Fruit fly (Drosophila melanogaster) whole organism, prepupa: Measurements from ENCODE around the gene phu.

Experiments
- Blimp-1 ChIP-seq: fragments of 200-800 bp; sonication (Bioruptor generic); optimal IDR thresholded peaks from 3 replicates; lab custom pipeline; 2017; ENCODE audit warnings: missing biosample characterization, missing genetic modification characterization, mild to moderate bottlenecking, moderate library complexity, missing genetic modification reagents
- CG10669 ChIP-seq: fragments of 200-800 bp; sonication (Bioruptor generic); optimal IDR thresholded peaks from 3 replicates; lab custom pipeline; 2018; ENCODE audit warnings: missing biosample characterization, mild to moderate bottlenecking, missing genetic modification characterization, moderate library complexity
- CG11294 ChIP-seq: fragments of 200-800 bp; sonication (Bioruptor generic); IDR thresholded peaks from 2 replicates; pipeline ENCODE4 v1.3.6; 2022; ENCODE audit warnings: missing biosample characterization, missing genetic modification characterization
- CG11762 ChIP-seq: fragments of 200-800 bp; sonication (Bioruptor generic); optimal IDR thresholded peaks from 3 replicates; lab custom pipeline; 2016; ENCODE audit warnings: missing biosample characterization, missing genetic modification characterization; ENCODE audit not compliant: insufficient read depth
- CG11902 ChIP-seq: fragments of 200-800 bp; sonication (Bioruptor generic); optimal IDR thresholded peaks from 3 replicates; lab custom pipeline; 2016; ENCODE audit warnings: missing biosample characterization, missing genetic modification characterization
- CG1621 ChIP-seq: fragments of 200-800 bp; sonication (Bioruptor generic); optimal IDR thresholded peaks from 3 replicates; lab custom pipeline; 2018; ENCODE audit warnings: missing biosample characterization, mild to moderate bottlenecking, missing genetic modification characterization
- CG16779 ChIP-seq: fragments of 200-800 bp; sonication (Bioruptor generic); optimal IDR thresholded peaks from 3 replicates; lab custom pipeline; 2017; ENCODE audit warnings: missing biosample characterization, mild to moderate bottlenecking, missing genetic modification characterization
- CG3032 ChIP-seq: fragments of 200-800 bp; optimal IDR thresholded peaks from 2 replicates; lab custom pipeline; 2019; ENCODE audit warnings: missing biosample characterization, mild to moderate bottlenecking, missing genetic modification characterization, moderate library complexity
- CG31627 ChIP-seq: fragments of 200-800 bp; sonication (Bioruptor generic); optimal IDR thresholded peaks from 3 replicates; lab custom pipeline; 2016; ENCODE audit warnings: missing biosample characterization, missing genetic modification characterization
- CG34406 ChIP-seq: fragments of 200-800 bp; sonication (Bioruptor generic); optimal IDR thresholded peaks from 3 replicates; lab custom pipeline; 2016; ENCODE audit warnings: missing biosample characterization, missing genetic modification characterization
- CG3919 ChIP-seq: fragments of 200-800 bp; sonication (Bioruptor generic); optimal IDR thresholded peaks from 3 replicates; lab custom pipeline; 2016; ENCODE audit warnings: missing biosample characterization, missing genetic modification characterization
- CG4318 ChIP-seq: fragments of 200-800 bp; sonication (Bioruptor generic); optimal IDR thresholded peaks from 3 replicates; lab custom pipeline; 2017; ENCODE audit warnings: missing biosample characterization, mild to moderate bottlenecking, missing genetic modification characterization
- CG6792 ChIP-seq: fragments of 200-800 bp; sonication (Bioruptor generic); optimal IDR thresholded peaks from 3 replicates; lab custom pipeline; 2016; ENCODE audit warnings: missing biosample characterization, missing genetic modification characterization
- CG6854 ChIP-seq: fragments of 200-800 bp; sonication (Bioruptor generic); optimal IDR thresholded peaks from 2 replicates; lab custom pipeline; 2017; ENCODE audit warnings: missing biosample characterization, mild to moderate bottlenecking, missing genetic modification characterization
- CG7368 ChIP-seq: fragments of 200-800 bp; sonication (Bioruptor generic); optimal IDR thresholded peaks from 3 replicates; lab custom pipeline; 2016; ENCODE audit warnings: missing biosample characterization, missing genetic modification characterization
- CG8119 ChIP-seq: fragments of 200-800 bp; sonication (Bioruptor generic); IDR thresholded peaks from 3 replicates; pipeline ENCODE4 v1.3.6; 2022; ENCODE audit warnings: missing biosample characterization, missing genetic modification characterization
- CG8319 ChIP-seq: fragments of 200-800 bp; sonication (Bioruptor generic); optimal IDR thresholded peaks from 3 replicates; lab custom pipeline; 2016; ENCODE audit warnings: missing biosample characterization, missing genetic modification characterization
- Eip75B ChIP-seq: fragments of 200-800 bp; sonication (Bioruptor generic); optimal IDR thresholded peaks from 3 replicates; lab custom pipeline; 2016; ENCODE audit warnings: missing biosample characterization, missing genetic modification characterization
- Ets96B ChIP-seq: fragments of 200-800 bp; optimal IDR thresholded peaks from 2 replicates; lab custom pipeline; 2019; ENCODE audit warnings: missing biosample characterization, mild to moderate bottlenecking, missing genetic modification characterization, moderate library complexity
- Gug ChIP-seq: fragments of 200-800 bp; sonication (Bioruptor generic); IDR thresholded peaks from 2 replicates; pipeline ENCODE4 v1.3.6; 2022; ENCODE audit warnings: missing biosample characterization, missing genetic modification characterization
- Hr39 ChIP-seq: fragments of 200-800 bp; sonication (Bioruptor generic); optimal IDR thresholded peaks from 2 replicates; lab custom pipeline; 2016; ENCODE audit warnings: missing biosample characterization, missing genetic modification characterization
- OdsH ChIP-seq: fragments of 200-800 bp; sonication (Bioruptor generic); optimal IDR thresholded peaks from 3 replicates; lab custom pipeline; 2016; ENCODE audit warnings: missing biosample characterization, missing genetic modification characterization
- acj6 ChIP-seq: fragments of 200-800 bp; sonication (Bioruptor generic); optimal IDR thresholded peaks from 3 replicates; lab custom pipeline; 2016; ENCODE audit warnings: missing biosample characterization, missing genetic modification characterization
- dac ChIP-seq: fragments of 200-800 bp; sonication (Bioruptor generic); optimal IDR thresholded peaks from 2 replicates; lab custom pipeline; 2017; ENCODE audit warnings: missing biosample characterization, mild to moderate bottlenecking, missing genetic modification characterization
- dsx ChIP-seq: fragments of 200-800 bp; optimal IDR thresholded peaks from 3 replicates; lab custom pipeline; 2019; ENCODE audit warnings: missing biosample characterization, mild to moderate bottlenecking, missing genetic modification characterization, moderate library complexity; ENCODE audit not compliant: poor library complexity, severe bottlenecking
- eg ChIP-seq: fragments of 200-800 bp; sonication (Bioruptor generic); IDR thresholded peaks from 3 replicates; pipeline ENCODE4 v1.3.6; 2022; ENCODE audit warnings: missing biosample characterization, missing genetic modification characterization
- esn ChIP-seq: fragments of 200-800 bp; sonication (Bioruptor generic); optimal IDR thresholded peaks from 2 replicates; lab custom pipeline; 2016; ENCODE audit warnings: missing biosample characterization, mild to moderate bottlenecking, missing genetic modification characterization, moderate library complexity
- fd59A ChIP-seq: fragments of 200-800 bp; sonication (Bioruptor generic); optimal IDR thresholded peaks from 2 replicates; lab custom pipeline; 2017; ENCODE audit warnings: missing biosample characterization, mild to moderate bottlenecking, missing genetic modification characterization, missing genetic modification reagents
- fd85E ChIP-seq: fragments of 200-800 bp; sonication (Bioruptor generic); optimal IDR thresholded peaks from 3 replicates; lab custom pipeline; 2016; ENCODE audit warnings: missing biosample characterization, missing genetic modification characterization
- fkh ChIP-seq: fragments of 200-800 bp; sonication (Bioruptor generic); optimal IDR thresholded peaks from 3 replicates; lab custom pipeline; 2017; ENCODE audit warnings: missing biosample characterization, mild to moderate bottlenecking, missing genetic modification characterization, moderate library complexity
- lz ChIP-seq: fragments of 200-800 bp; sonication (Bioruptor generic); optimal IDR thresholded peaks from 3 replicates; lab custom pipeline; 2016; ENCODE audit warnings: missing biosample characterization, missing genetic modification characterization
- net ChIP-seq: fragments of 200-800 bp; sonication (Bioruptor generic); optimal IDR thresholded peaks from 3 replicates; lab custom pipeline; 2016; ENCODE audit warnings: missing biosample characterization, missing genetic modification characterization
- pdm3 ChIP-seq: fragments of 200-800 bp; sonication (Bioruptor generic); optimal IDR thresholded peaks from 3 replicates; lab custom pipeline; 2016; ENCODE audit warnings: missing biosample characterization, missing genetic modification characterization
- salr ChIP-seq, 2 experiments: fragments of 200-800 bp; sonication (Bioruptor generic); optimal IDR thresholded peaks; 3 replicates each; lab custom pipeline; 2016 to 2018; ENCODE audit warnings: missing biosample characterization in 2 of 2, missing genetic modification characterization in 2 of 2, mild to moderate bottlenecking in 1 of 2
- spab ChIP-seq: fragments of 200-800 bp; sonication (Bioruptor generic); optimal IDR thresholded peaks from 2 replicates; lab custom pipeline; 2017; ENCODE audit warnings: missing biosample characterization, mild to moderate bottlenecking, missing genetic modification characterization, missing genetic modification reagents
- ss ChIP-seq, 2 experiments: fragments of 200-800 bp; sonication (Bioruptor generic); optimal IDR thresholded peaks; 2 replicates in 1 of 2; 3 replicates in 1 of 2; lab custom pipeline; 2017 to 2018; ENCODE audit warnings: mild to moderate bottlenecking in 2 of 2, missing biosample characterization in 2 of 2, missing genetic modification characterization in 2 of 2, moderate library complexity in 1 of 2
- svp ChIP-seq: fragments of 200-800 bp; sonication (Bioruptor generic); peaks from one replicate; lab custom pipeline; 2016; ENCODE audit warnings: missing biosample characterization, missing genetic modification characterization
- topi ChIP-seq: fragments of 200-800 bp; sonication (Bioruptor generic); optimal IDR thresholded peaks from 3 replicates; lab custom pipeline; 2016; ENCODE audit warnings: missing biosample characterization, missing genetic modification characterization
- vri ChIP-seq: fragments of 200-800 bp; sonication (Bioruptor generic); optimal IDR thresholded peaks from 3 replicates; lab custom pipeline; 2016; ENCODE audit warnings: missing biosample characterization, mild to moderate bottlenecking, missing genetic modification characterization

The phu gene

dm6 chr3R:9527907-9528842 lies 33.6 kb downstream of the phu start (continued):
- TF ChIP-seq ss (GFP tag; optimal IDR thresholded peaks at IDR 0.05; lab: Kevin White, UChicago) (no peak), CG31627 (GFP tag; lab: Kevin White, UChicago) (peak; percentile 85), CG1621 (tag; lab: Kevin White, UChicago) (no peak), fd85E (GFP tag; lab: Kevin White, UChicago) (peak; percentile 85), svp (peak; percentile 94), esn (GFP tag; lab: Kevin White, UChicago) (peak; percentile 87), net (GFP tag; lab: Kevin White, UChicago) (peak; percentile 88), CG11902 (peak; percentile 91), OdsH (GFP tag; lab: Kevin White, UChicago) (peak; percentile 87), CG8319 (GFP tag; lab: Kevin White, UChicago) (peak; percentile 85), CG3032 (peak; percentile 57), CG34406 (peak; percentile 80), Gug (peak; percentile 90), CG10669 (GFP tag; lab: Kevin White, UChicago) (peak; percentile 85), CG6854 (GFP tag; lab: Kevin White, UChicago) (peak; percentile 53), topi (GFP tag; lab: Kevin White, UChicago) (peak; percentile 91), CG11762 (GFP tag; lab: Kevin White, UChicago) (peak; percentile 88), Ets96B (tag; lab: Kevin White, UChicago) (no peak), Hr39 (GFP tag; lab: Kevin White, UChicago) (no peak), salr (GFP tag; optimal IDR thresholded peaks at IDR 0.05; lab: Kevin White, UChicago) (peak in 1 of 2 experiments; percentile 55), CG4318 (GFP tag; lab: Kevin White, UChicago) (peak; percentile 68), dac (peak; percentile 71), CG11294 (peak; percentile 94), vri (GFP tag; lab: Kevin White, UChicago) (peak; percentile 88), acj6 (GFP tag; lab: Kevin White, UChicago) (peak; percentile 89), CG3919 (GFP tag; lab: Kevin White, UChicago) (peak; percentile 94), pdm3 (GFP tag; lab: Kevin White, UChicago) (peak; percentile 84), CG16779 (tag; lab: Kevin White, UChicago) (peak; percentile 83), Blimp-1 (GFP tag; lab: Kevin White, UChicago) (peak; percentile 27), spab (GFP tag; lab: Kevin White, UChicago) (peak; percentile 75), lz (peak; percentile 85)

dm6 chr3R:9529387-9529897 lies 34.8 kb downstream of the phu start:
- TF ChIP-seq Eip75B (no peak), CG7368 (no peak), dsx (no peak), fkh (GFP tag; lab: Kevin White, UChicago) (peak; percentile 62), pdm3 (GFP tag; lab: Kevin White, UChicago) (no peak), svp (peak; percentile 50), fd59A (no peak), eg (GFP tag; lab: Robert Waterston, UW) (no peak), CG1621 (tag; lab: Kevin White, UChicago) (no peak), CG6792 (GFP tag; lab: Kevin White, UChicago) (no peak), fd85E (GFP tag; lab: Kevin White, UChicago) (no peak), CG16779 (tag; lab: Kevin White, UChicago) (no peak), CG8119 (no peak)
